Worm (Caenorhabditis elegans) whole organism, late embryonic: Measurements from ENCODE around the gene F58F12.12.

Source experiments
- K02D7.2 ChIP-seq: sonication (generic microtip); optimal IDR thresholded peaks from 2 replicates; lab custom pipeline; 2017; ENCODE audit warnings: mild to moderate bottlenecking, missing genetic modification characterization, missing compliant biosample characterization
- K09A11.1 ChIP-seq: sonication (generic microtip); optimal IDR thresholded peaks from 2 replicates; lab custom pipeline; 2017; ENCODE audit warnings: antibody characterized with exemption, mild to moderate bottlenecking, missing genetic modification characterization, missing compliant biosample characterization; ENCODE audit not compliant: insufficient read depth
- Y22D7AL.16 ChIP-seq: sonication (generic microtip); optimal IDR thresholded peaks from 2 replicates; lab custom pipeline; 2016; ENCODE audit warnings: missing genetic modification characterization, missing compliant biosample characterization
- ahr-1 ChIP-seq: sonication (generic microtip); optimal IDR thresholded peaks from 2 replicates; lab custom pipeline; 2016; ENCODE audit warnings: missing genetic modification characterization, missing compliant biosample characterization
- ceh-18 ChIP-seq: sonication (generic microtip); optimal IDR thresholded peaks from 2 replicates; lab custom pipeline; 2016; ENCODE audit warnings: missing genetic modification characterization, missing compliant biosample characterization
- ceh-2 ChIP-seq: sonication (generic microtip); optimal IDR thresholded peaks from 2 replicates; lab custom pipeline; 2016; ENCODE audit warnings: missing genotype, missing genetic modification characterization, missing compliant biosample characterization
- ceh-22 ChIP-seq: sonication (generic microtip); optimal IDR thresholded peaks from 2 replicates; lab custom pipeline; 2017; ENCODE audit warnings: missing biosample characterization, missing genetic modification characterization
- ceh-30 ChIP-seq: fragments of 150-350 bp; optimal IDR thresholded peaks from 2 replicates; lab custom pipeline; 2014; ENCODE audit warnings: missing biosample characterization, missing genetic modification characterization
- ceh-31 ChIP-seq: sonication (generic microtip); optimal IDR thresholded peaks from 2 replicates; lab custom pipeline; 2016; ENCODE audit warnings: missing genetic modification characterization, missing compliant biosample characterization
- ceh-45 ChIP-seq: fragments of 200-800 bp; sonication (Bioruptor generic); IDR thresholded peaks from 2 replicates; pipeline ENCODE4 v1.3.6; 2022; ENCODE audit warnings: missing genetic modification reagents, missing genetic modification characterization, missing compliant biosample characterization
- ceh-6 ChIP-seq: fragments of 200-800 bp; sonication (Bioruptor generic); optimal IDR thresholded peaks from 2 replicates; lab custom pipeline; 2018; ENCODE audit warnings: mild to moderate bottlenecking, missing genetic modification characterization, missing compliant biosample characterization
- elt-2 ChIP-seq: sonication (generic microtip); optimal IDR thresholded peaks from 2 replicates; lab custom pipeline; 2016; ENCODE audit warnings: missing genetic modification reagents, missing genetic modification characterization, missing compliant biosample characterization
- ets-4 ChIP-seq: sonication (generic microtip); optimal IDR thresholded peaks from 2 replicates; lab custom pipeline; 2016; ENCODE audit warnings: missing genetic modification characterization, missing compliant biosample characterization
- fax-1 ChIP-seq: sonication (generic microtip); optimal IDR thresholded peaks from 2 replicates; lab custom pipeline; 2016; ENCODE audit warnings: missing genotype, missing genetic modification characterization, missing compliant biosample characterization
- fkh-10 ChIP-seq: fragments of 150-350 bp; optimal IDR thresholded peaks from 2 replicates; lab custom pipeline; 2014; ENCODE audit warnings: missing biosample characterization, missing genetic modification reagents, missing genetic modification characterization
- fkh-6 ChIP-seq: sonication (generic microtip); optimal IDR thresholded peaks from 2 replicates; lab custom pipeline; 2016; ENCODE audit warnings: missing genetic modification characterization, missing compliant biosample characterization
- hlh-15 ChIP-seq: sonication (generic microtip); optimal IDR thresholded peaks from 2 replicates; lab custom pipeline; 2016; ENCODE audit warnings: missing genetic modification characterization, missing compliant biosample characterization
- hlh-8 ChIP-seq: sonication (generic microtip); optimal IDR thresholded peaks from 2 replicates; lab custom pipeline; 2016; ENCODE audit warnings: missing genotype, missing genetic modification characterization, missing compliant biosample characterization
- lim-6 ChIP-seq: sonication (generic microtip); optimal IDR thresholded peaks from 2 replicates; lab custom pipeline; 2016; ENCODE audit warnings: missing genetic modification characterization, missing compliant biosample characterization
- lin-11 ChIP-seq: fragments of 200-800 bp; sonication (Bioruptor generic); optimal IDR thresholded peaks from 2 replicates; lab custom pipeline; 2018; ENCODE audit warnings: mild to moderate bottlenecking, missing genetic modification characterization, missing compliant biosample characterization
- mec-3 ChIP-seq: sonication (generic microtip); optimal IDR thresholded peaks from 2 replicates; lab custom pipeline; 2016; ENCODE audit warnings: borderline replicate concordance, missing genetic modification characterization, missing compliant biosample characterization
- nhr-11 ChIP-seq: fragments of 150-350 bp; optimal IDR thresholded peaks from 2 replicates; lab custom pipeline; 2014; ENCODE audit warnings: missing biosample characterization, missing genetic modification characterization
- nhr-232 ChIP-seq: sonication (generic microtip); optimal IDR thresholded peaks from 2 replicates; lab custom pipeline; 2016; ENCODE audit warnings: missing genetic modification characterization, missing compliant biosample characterization
- npax-4 ChIP-seq: sonication (generic microtip); optimal IDR thresholded peaks from 2 replicates; lab custom pipeline; 2016; ENCODE audit warnings: missing genetic modification characterization, missing compliant biosample characterization
- odd-2 ChIP-seq: sonication (generic microtip); optimal IDR thresholded peaks from 2 replicates; lab custom pipeline; 2017; ENCODE audit warnings: antibody characterized with exemption, mild to moderate bottlenecking, missing genetic modification characterization, missing compliant biosample characterization
- pag-3 ChIP-seq: sonication (generic microtip); optimal IDR thresholded peaks from 2 replicates; lab custom pipeline; 2016; ENCODE audit warnings: missing compliant biosample characterization, missing genetic modification characterization, borderline replicate concordance
- pax-1 ChIP-seq: fragments of 150-350 bp; optimal IDR thresholded peaks from 2 replicates; lab custom pipeline; 2014; ENCODE audit warnings: missing biosample characterization, missing genetic modification characterization
- pha-4 ChIP-seq: fragments of 150-350 bp; optimal IDR thresholded peaks from 2 replicates; lab custom pipeline; 2018; ENCODE audit warnings: missing biosample characterization, missing genetic modification reagents, missing genetic modification characterization
- pros-1 ChIP-seq: fragments of 150-350 bp; optimal IDR thresholded peaks from 2 replicates; lab custom pipeline; 2014; ENCODE audit warnings: missing biosample characterization, missing genetic modification reagents, missing genetic modification characterization
- ref-2 ChIP-seq: sonication (generic microtip); optimal IDR thresholded peaks from 2 replicates; lab custom pipeline; 2016; ENCODE audit warnings: missing genetic modification characterization, missing compliant biosample characterization
- rnt-1 ChIP-seq: sonication (generic microtip); optimal IDR thresholded peaks from 2 replicates; lab custom pipeline; 2016; ENCODE audit warnings: missing genetic modification characterization, missing compliant biosample characterization
- sdc-2 ChIP-seq: sonication (generic microtip); optimal IDR thresholded peaks from 2 replicates; lab custom pipeline; 2016; ENCODE audit warnings: missing genotype, missing genetic modification characterization, missing compliant biosample characterization
- sox-2 ChIP-seq: fragments of 200-800 bp; sonication (Bioruptor generic); IDR thresholded peaks from 2 replicates; pipeline ENCODE4 v1.3.6; 2022; ENCODE audit warnings: missing genetic modification reagents, missing genetic modification characterization, missing compliant biosample characterization
- sox-4 ChIP-seq: sonication (generic microtip); optimal IDR thresholded peaks from 2 replicates; lab custom pipeline; 2017; ENCODE audit warnings: mild to moderate bottlenecking, missing genetic modification characterization, inconsistent platforms, missing compliant biosample characterization
- tbx-2 ChIP-seq: sonication (generic microtip); optimal IDR thresholded peaks from 2 replicates; lab custom pipeline; 2016; ENCODE audit warnings: missing genetic modification characterization, missing compliant biosample characterization
- tbx-7 ChIP-seq: sonication (generic microtip); optimal IDR thresholded peaks from 2 replicates; lab custom pipeline; 2016; ENCODE audit warnings: missing genotype, missing genetic modification characterization, missing compliant biosample characterization
- ttx-3 ChIP-seq: sonication (generic microtip); optimal IDR thresholded peaks from 2 replicates; lab custom pipeline; 2016; ENCODE audit warnings: missing genetic modification reagents, missing genetic modification characterization, missing compliant biosample characterization
- unc-3 ChIP-seq, 2 experiments: fragments of 200-800 bp in 1 of 2; sonication (Bioruptor generic) in 1 of 2; sonication (generic microtip) in 1 of 2; conservative IDR thresholded peaks in 1 of 2; optimal IDR thresholded peaks in 1 of 2; 2 replicates each; pipeline versions ENCODE4 v1.3.6 to Lab custom; 2016 to 2022; ENCODE audit warnings: missing compliant biosample characterization in 2 of 2, missing genetic modification characterization in 2 of 2, missing genetic modification reagents in 1 of 2
- unc-42 ChIP-seq: sonication (generic microtip); optimal IDR thresholded peaks from 2 replicates; lab custom pipeline; 2016; ENCODE audit warnings: missing genotype, missing genetic modification characterization, missing compliant biosample characterization
- unc-55 ChIP-seq: sonication (generic microtip); optimal IDR thresholded peaks from 2 replicates; lab custom pipeline; 2017; ENCODE audit warnings: missing biosample characterization, missing genetic modification reagents, missing genetic modification characterization
- unc-86 ChIP-seq: sonication (generic microtip); optimal IDR thresholded peaks from 2 replicates; lab custom pipeline; 2016; ENCODE audit warnings: missing genetic modification characterization, missing compliant biosample characterization

The F58F12.12 gene

DNA sequence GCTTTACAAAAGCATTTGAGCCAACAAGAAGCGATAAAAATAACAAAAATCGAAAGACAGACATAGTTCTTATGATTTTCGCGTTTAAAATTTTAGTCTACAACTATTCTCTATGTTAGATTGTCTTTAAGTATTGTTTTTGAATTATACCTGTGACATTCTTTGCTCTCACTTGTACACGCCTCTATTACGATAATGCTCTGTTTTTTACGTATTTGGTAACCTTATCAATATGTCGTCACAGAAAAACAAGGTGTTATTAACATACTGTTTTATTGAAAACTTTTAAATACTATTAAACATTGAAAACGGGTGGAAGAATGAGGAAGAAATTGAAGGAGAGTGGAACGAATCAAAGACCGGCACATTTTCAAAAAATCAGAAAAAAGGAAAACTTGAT is 26.3 kb downstream of the F58F12.12 start, which contains the start of gene spp-11:
spp-11 (minus strand) TSS at position 101 of the 400 bp plus-strand sequence.
- TF ChIP-seq ceh-31 (tag; lab: Kevin White, UChicago) (no peak), sox-4 (tag; lab: Kevin White, UChicago) (no peak), npax-4 (no peak), K09A11.1 (no peak)

DNA sequence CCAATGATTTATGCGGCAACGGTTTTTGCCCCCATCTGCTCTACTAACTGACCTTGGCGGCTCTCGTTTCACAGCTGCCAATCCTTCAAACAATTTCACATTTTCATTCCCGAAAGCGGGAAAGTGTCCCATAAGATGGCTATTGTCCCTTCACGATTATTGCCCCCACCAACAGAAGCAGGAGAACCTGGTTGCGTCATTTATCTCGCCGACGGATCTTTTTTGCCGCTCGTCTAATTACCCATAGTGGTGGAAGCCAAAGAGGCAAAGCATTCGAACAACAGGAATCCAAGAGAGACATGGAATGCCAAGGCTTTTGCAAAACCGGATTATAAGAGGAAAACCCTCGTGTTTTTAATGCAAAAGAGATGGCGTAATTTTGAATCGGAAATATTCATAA is 28.1 kb downstream of the F58F12.12 start:
- TF ChIP-seq sdc-2 (tag; lab: Kevin White, UChicago): no peak
- peak; percentile 35 for TF ChIP-seq rnt-1 (tag; lab: Kevin White, UChicago)
- no peak for TF ChIP-seq pax-1 (tag; lab: Kevin White, UChicago)
- peak; percentile 60 for TF ChIP-seq ceh-31 (tag; lab: Kevin White, UChicago)
- TF ChIP-seq fax-1: no peak

DNA sequence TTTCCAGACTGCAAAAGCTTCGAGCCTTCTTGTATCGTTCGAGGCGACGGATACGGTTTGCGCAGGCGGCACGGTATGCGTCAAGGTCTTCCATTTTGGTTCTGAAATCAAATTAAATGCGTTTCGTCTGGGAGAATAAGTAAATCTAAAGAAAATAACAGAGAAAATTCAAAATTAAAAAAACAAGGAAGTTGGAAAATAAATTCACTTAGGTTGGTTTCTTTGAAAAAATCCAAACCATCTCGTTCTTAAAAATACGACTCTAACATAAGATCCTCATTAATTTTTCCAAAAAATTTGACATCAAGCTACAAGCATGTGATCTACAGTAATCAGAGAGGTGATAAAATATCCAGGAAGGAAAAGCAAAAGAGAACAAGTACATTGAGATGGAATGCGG is 29.2 kb downstream of the F58F12.12 start, which contains the start of gene T25D10.4:
T25D10.4 (minus strand) TSS at position 101 of the 400 bp plus-strand sequence.
- TF ChIP-seq K02D7.2 (no peak), nhr-232 (tag; lab: Kevin White, UChicago) (no peak), hlh-15 (tag; lab: Kevin White, UChicago) (no peak), ets-4 (tag; lab: Kevin White, UChicago) (no peak), ceh-30 (tag; lab: Kevin White, UChicago) (no peak), Y22D7AL.16 (no peak), pag-3 (tag; lab: Kevin White, UChicago) (no peak), lim-6 (no peak), pros-1 (tag; lab: Kevin White, UChicago) (no peak), nhr-11 (tag; lab: Kevin White, UChicago) (no peak), ceh-31 (tag; lab: Kevin White, UChicago) (no peak), ttx-3 (tag; lab: Kevin White, UChicago) (no peak), mec-3 (tag; lab: Kevin White, UChicago) (no peak), lin-11 (tag; lab: Kevin White, UChicago) (no peak), unc-86 (no peak), unc-3 (GFP tag; conservative IDR thresholded peaks at IDR 0.05; lab: Robert Waterston, UW) (no peak), unc-3 (tag; optimal IDR thresholded peaks at IDR 0.05; lab: Kevin White, UChicago) (no peak), tbx-7 (no peak), ceh-6 (no peak), sox-2 (GFP tag; lab: Robert Waterston, UW) (no peak), ceh-45 (no peak)

DNA sequence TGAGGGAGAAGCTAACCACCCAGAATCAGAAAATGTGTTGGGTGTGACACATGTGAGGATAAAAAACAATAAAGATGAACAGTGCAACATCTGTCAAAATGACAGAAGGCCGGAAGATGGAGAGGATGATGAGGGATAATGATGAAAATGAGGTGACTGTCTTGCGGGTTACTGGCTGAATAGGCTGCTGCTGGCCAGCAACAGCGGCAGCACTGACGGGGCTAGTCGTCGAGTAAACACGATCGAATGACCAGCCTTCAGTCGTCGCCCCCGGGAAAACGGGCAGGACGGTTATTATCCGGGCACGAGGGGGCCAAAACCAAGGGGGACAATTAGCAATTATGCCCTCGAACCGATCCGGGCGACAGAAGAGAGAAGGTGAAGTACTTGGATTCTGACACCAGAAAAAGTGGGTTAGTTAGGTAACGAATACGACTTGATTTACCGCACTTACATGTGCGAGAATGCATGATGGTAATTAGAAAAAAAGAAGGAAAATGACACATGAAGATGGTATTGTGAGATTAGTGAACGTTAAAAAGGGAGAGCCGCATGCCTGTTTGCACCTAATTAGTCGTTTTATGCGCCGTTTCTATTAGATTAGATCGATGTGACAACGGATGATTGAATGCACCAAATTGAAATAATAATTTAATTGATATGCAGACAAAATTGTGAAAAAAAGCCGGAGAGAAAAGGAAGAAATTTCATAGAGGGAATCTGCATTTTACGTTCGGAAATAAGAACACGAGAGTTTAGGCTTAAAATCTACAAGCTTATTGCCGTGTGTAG is 30.9 kb downstream of the F58F12.12 start:
- TF ChIP-seq sdc-2 (tag; lab: Kevin White, UChicago) (peak; percentile 13), pha-4 (no peak), rnt-1 (tag; lab: Kevin White, UChicago) (no peak), unc-3 (GFP tag; conservative IDR thresholded peaks at IDR 0.05; lab: Robert Waterston, UW) (no peak), unc-3 (tag; optimal IDR thresholded peaks at IDR 0.05; lab: Kevin White, UChicago) (no peak), ceh-2 (tag; lab: Kevin White, UChicago) (peak; percentile 20), odd-2 (tag; lab: Kevin White, UChicago) (no peak), unc-55 (GFP tag; lab: Kevin White, UChicago) (no peak), unc-42 (tag; lab: Kevin White, UChicago) (peak; percentile 55), ceh-22 (tag; lab: Kevin White, UChicago) (no peak), ceh-18 (tag; lab: Kevin White, UChicago) (peak; percentile 9), ttx-3 (tag; lab: Kevin White, UChicago) (no peak), lin-11 (tag; lab: Kevin White, UChicago) (no peak), sox-4 (tag; lab: Kevin White, UChicago) (no peak), fkh-6 (tag; lab: Kevin White, UChicago) (peak; percentile 4), ceh-31 (tag; lab: Kevin White, UChicago) (peak; percentile 83), hlh-15 (tag; lab: Kevin White, UChicago) (no peak), nhr-232 (tag; lab: Kevin White, UChicago) (no peak), ahr-1 (no peak), lim-6 (no peak), hlh-8 (tag; lab: Kevin White, UChicago) (no peak), tbx-2 (tag; lab: Kevin White, UChicago) (peak; percentile 48), elt-2 (tag; lab: Kevin White, UChicago) (no peak), ref-2 (tag; lab: Kevin White, UChicago) (peak; percentile 14), fkh-10 (no peak)
